Fruit fly (Drosophila melanogaster): ENCODE results near the gene CG34175.

DNA sequence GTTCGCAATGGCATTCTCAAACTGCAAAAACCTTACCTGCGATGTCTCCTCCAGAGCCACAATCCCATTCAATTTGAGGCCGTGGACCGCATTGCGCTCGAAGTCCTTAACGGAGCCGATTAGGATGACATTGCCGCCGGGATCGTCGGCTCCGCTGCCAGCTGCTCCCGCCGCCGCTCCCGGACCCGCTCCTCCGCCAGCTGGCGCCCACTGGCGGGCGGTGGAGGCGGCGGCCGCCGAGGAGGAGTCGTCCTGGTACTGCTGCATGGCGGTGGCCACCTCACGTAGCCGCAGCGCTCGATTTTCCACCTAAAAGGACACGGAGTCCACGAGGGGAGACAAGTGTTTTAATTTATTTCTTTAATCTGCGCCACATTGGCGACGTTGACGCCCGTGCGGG is 9.9 kb downstream of the CG34175 start:
- TF ChIP-seq CG14014 (GFP tag; IDR thresholded peaks at IDR 0.05) (no peak), tap (tag; optimal IDR thresholded peaks at IDR 0.05) (no peak), CG1233 (GFP tag; optimal IDR thresholded peaks at IDR 0.05) (no peak), Mad (GFP tag; optimal IDR thresholded peaks at IDR 0.05) (no peak), CG7928 (GFP tag; optimal IDR thresholded peaks at IDR 0.05) (no peak), CG7963 (GFP tag; IDR thresholded peaks at IDR 0.05; ENCODE audit: partially characterized antibody) (no peak), caup (GFP tag; optimal IDR thresholded peaks at IDR 0.05; ENCODE audit: severe bottlenecking) (no peak), CG7839 (tag; optimal IDR thresholded peaks at IDR 0.05) (no peak), fu2 (GFP tag; optimal IDR thresholded peaks at IDR 0.05) (no peak), CG14860 (GFP tag; IDR thresholded peaks at IDR 0.05; ENCODE audit: partially characterized antibody) (no peak), CG34224 (GFP tag; IDR thresholded peaks at IDR 0.05; ENCODE audit: partially characterized antibody) (no peak), CG33557 (GFP tag; optimal IDR thresholded peaks at IDR 0.05) (no peak), bsh (GFP tag; optimal IDR thresholded peaks at IDR 0.05) (no peak), CG30020 (tag; optimal IDR thresholded peaks at IDR 0.05) (no peak)
